Fruit fly (Drosophila melanogaster) whole organism, prepupa: ENCODE measurements around the gene CG42557.

Source experiments
- CG6792 ChIP-seq: fragments of 200-800 bp; sonication (Bioruptor generic); optimal IDR thresholded peaks from 3 replicates; lab custom pipeline; 2016; ENCODE audit warnings: missing biosample characterization, missing genetic modification characterization
- CG8319 ChIP-seq: fragments of 200-800 bp; sonication (Bioruptor generic); optimal IDR thresholded peaks from 3 replicates; lab custom pipeline; 2016; ENCODE audit warnings: missing biosample characterization, missing genetic modification characterization
- CG9139 ChIP-seq: fragments of 200-800 bp; sonication (Bioruptor generic); optimal IDR thresholded peaks from 3 replicates; lab custom pipeline; 2017; ENCODE audit warnings: missing biosample characterization, mild to moderate bottlenecking, missing genetic modification characterization
- Eip78C ChIP-seq: fragments of 200-800 bp; sonication (Bioruptor generic); peaks from one replicate; lab custom pipeline; 2016; ENCODE audit warnings: missing biosample characterization, missing genetic modification characterization
- Eip93F ChIP-seq: fragments of 200-800 bp; sonication (Bioruptor generic); optimal IDR thresholded peaks from 2 replicates; lab custom pipeline; 2016; ENCODE audit warnings: missing biosample characterization, mild to moderate bottlenecking, missing genetic modification characterization
- Ets96B ChIP-seq: fragments of 200-800 bp; optimal IDR thresholded peaks from 2 replicates; lab custom pipeline; 2019; ENCODE audit warnings: missing biosample characterization, mild to moderate bottlenecking, missing genetic modification characterization, moderate library complexity
- Hr38 ChIP-seq: sonication (Bioruptor generic); optimal IDR thresholded peaks from 2 replicates; lab custom pipeline; 2016; ENCODE audit warnings: missing biosample characterization, missing genetic modification characterization
- OdsH ChIP-seq: fragments of 200-800 bp; sonication (Bioruptor generic); optimal IDR thresholded peaks from 3 replicates; lab custom pipeline; 2016; ENCODE audit warnings: missing biosample characterization, missing genetic modification characterization
- Sox14 ChIP-seq: fragments of 200-800 bp; sonication (Bioruptor generic); optimal IDR thresholded peaks from 3 replicates; lab custom pipeline; 2016; ENCODE audit warnings: missing biosample characterization, missing genetic modification characterization
- dsx ChIP-seq: fragments of 200-800 bp; optimal IDR thresholded peaks from 3 replicates; lab custom pipeline; 2019; ENCODE audit warnings: missing biosample characterization, mild to moderate bottlenecking, missing genetic modification characterization, moderate library complexity; ENCODE audit not compliant: poor library complexity, severe bottlenecking
- svp ChIP-seq: fragments of 200-800 bp; sonication (Bioruptor generic); peaks from one replicate; lab custom pipeline; 2016; ENCODE audit warnings: missing biosample characterization, missing genetic modification characterization
- topi ChIP-seq: fragments of 200-800 bp; sonication (Bioruptor generic); optimal IDR thresholded peaks from 3 replicates; lab custom pipeline; 2016; ENCODE audit warnings: missing biosample characterization, missing genetic modification characterization
- vri ChIP-seq: fragments of 200-800 bp; sonication (Bioruptor generic); optimal IDR thresholded peaks from 3 replicates; lab custom pipeline; 2016; ENCODE audit warnings: missing biosample characterization, mild to moderate bottlenecking, missing genetic modification characterization

DNA sequence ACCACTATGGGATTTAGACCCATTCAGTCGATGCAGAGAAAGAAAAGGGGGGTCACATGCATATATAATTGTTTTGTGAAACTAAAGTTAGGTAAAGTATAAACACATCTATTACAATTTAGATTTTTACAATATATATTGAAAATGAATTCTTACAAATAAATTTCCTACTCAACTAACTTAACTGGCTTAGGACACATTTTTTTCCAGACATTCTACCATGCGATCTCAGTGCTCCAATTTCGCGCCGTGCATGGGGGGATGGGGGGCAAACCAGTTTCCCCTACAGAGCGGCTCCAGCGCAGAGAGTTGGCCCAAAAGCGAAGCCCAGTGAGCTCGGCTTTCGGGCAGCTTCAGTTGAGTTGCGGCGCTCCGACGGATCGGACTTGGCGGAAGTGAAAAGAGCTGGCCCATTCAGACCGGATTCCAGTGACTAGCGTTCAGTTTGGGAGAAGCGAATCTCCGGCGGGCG lies 50.0 kb downstream of the CG42557 start, which contains the start of gene CG7896:
- TF ChIP-seq Hr38 (no peak), Ets96B (tag; lab: Kevin White, UChicago) (peak; percentile 80), CG8319 (GFP tag; lab: Kevin White, UChicago) (peak; percentile 78), OdsH (no peak), Eip93F (peak; percentile 33), vri (GFP tag; lab: Kevin White, UChicago) (peak; percentile 72), CG9139 (GFP tag; lab: Kevin White, UChicago) (peak; percentile 55), Eip78C (GFP tag; lab: Kevin White, UChicago) (peak; percentile 94), topi (GFP tag; lab: Kevin White, UChicago) (peak; percentile 80), dsx (GFP tag; lab: Kevin White, UChicago) (peak; percentile 76), Sox14 (GFP tag; lab: Kevin White, UChicago) (peak; percentile 70), svp (peak; percentile 97), CG6792 (GFP tag; lab: Kevin White, UChicago) (peak; percentile 87)
